Comparison of ENCODE assay signal across 2 worm cellular contexts in genomic region chrIV:3227549-3228139, ce11.
TF ChIP-seq lines count a peak whose summit lies in the region.

No protein-coding gene starts in this region.

TF ChIP-seq in whole organism, L4 larva, 104 proteins besides CTCF, POLR2A, EP300 and RAD21 (continued from another document and continues in another):
- TF ChIP-seq ctbp-1 (GFP tag; IDR thresholded peaks at IDR 0.05; lab: Robert Waterston, UW) (no peak), arid-1 (GFP tag; conservative IDR thresholded peaks at IDR 0.05; lab: Robert Waterston, UW) (no peak), T20F7.1 (GFP tag; optimal IDR thresholded peaks at IDR 0.05; lab: Kevin White, UChicago) (no peak), daf-19 (GFP tag; conservative IDR thresholded peaks at IDR 0.05; lab: Robert Waterston, UW) (no peak), ceh-44 (GFP tag; IDR thresholded peaks at IDR 0.05; lab: Robert Waterston, UW) (no peak), lin-1 (GFP tag; IDR thresholded peaks at IDR 0.05; lab: Robert Waterston, UW) (peak; percentile 38; the same call in 1 of the 2 replicates), unc-39 (tag; optimal IDR thresholded peaks at IDR 0.05; lab: Kevin White, UChicago) (no peak), lsy-2 (tag; optimal IDR thresholded peaks at IDR 0.05; lab: Kevin White, UChicago) (peak in 1 of 2 experiments; percentile 76), aly-2 (tag; optimal IDR thresholded peaks at IDR 0.05; lab: Kevin White, UChicago) (no peak), rbr-2 (tag; optimal IDR thresholded peaks at IDR 0.05; lab: Kevin White, UChicago) (peak; percentile 55), F44E2.7 (GFP tag; IDR thresholded peaks at IDR 0.05; lab: Robert Waterston, UW) (no peak), dmd-9 (GFP tag; IDR thresholded peaks at IDR 0.05; lab: Robert Waterston, UW) (no peak), lim-7 (GFP tag; IDR thresholded peaks at IDR 0.05; lab: Robert Waterston, UW) (no peak), F26F4.8 (GFP tag; conservative IDR thresholded peaks at IDR 0.05; lab: Robert Waterston, UW) (no peak), F10B5.3 (tag; optimal IDR thresholded peaks at IDR 0.05; lab: Kevin White, UChicago) (no peak), hlh-11 (tag; optimal IDR thresholded peaks at IDR 0.05; lab: Kevin White, UChicago) (peak; percentile 96), T26A8.4 (GFP tag; IDR thresholded peaks at IDR 0.05; lab: Robert Waterston, UW) (no peak), daf-12 (tag; optimal IDR thresholded peaks at IDR 0.05; lab: Kevin White, UChicago) (no peak), nhr-10 (tag; optimal IDR thresholded peaks at IDR 0.05; lab: Kevin White, UChicago) (peak; percentile 5), egl-43 (GFP tag; IDR thresholded peaks at IDR 0.05; lab: Robert Waterston, UW) (no peak), ceh-32 (tag; optimal IDR thresholded peaks at IDR 0.05; lab: Kevin White, UChicago; ENCODE audit: poor library complexity) (no peak), dpl-1 (GFP tag; optimal IDR thresholded peaks at IDR 0.05; lab: Kevin White, UChicago) (peak; percentile 39), sdz-12 (GFP tag; optimal IDR thresholded peaks at IDR 0.05; lab: Kevin White, UChicago) (no peak), daf-16 (GFP tag; optimal IDR thresholded peaks at IDR 0.05; lab: Kevin White, UChicago) (peak in 1 of 2 experiments; percentile 62), daf-16 (tag; optimal IDR thresholded peaks at IDR 0.05; lab: Kevin White, UChicago) (peak; percentile 92), saeg-2 (GFP tag; IDR thresholded peaks at IDR 0.05; lab: Robert Waterston, UW) (no peak), fos-1 (tag; optimal IDR thresholded peaks at IDR 0.05; lab: Kevin White, UChicago) (no peak), duxl-1 (tag; optimal IDR thresholded peaks at IDR 0.05; lab: Kevin White, UChicago; ENCODE audit: poor library complexity) (no peak), nhr-28 (tag; optimal IDR thresholded peaks at IDR 0.05; lab: Kevin White, UChicago) (peak; percentile 99), pha-4 (GFP tag; IDR thresholded peaks at IDR 0.05; lab: Robert Waterston, UW) (no peak; the same call in 1 of the 2 replicates), pha-4 (tag; optimal IDR thresholded peaks at IDR 0.05; lab: Kevin White, UChicago) (peak; percentile 84), ZK337.2 (GFP tag; IDR thresholded peaks at IDR 0.05; lab: Robert Waterston, UW) (no peak), aha-1 (tag; lab: Kevin White, UChicago) (peak; percentile 72), unc-62 (GFP tag; optimal IDR thresholded peaks at IDR 0.05 in 1 of 2; lab: Kevin White, UChicago) (peak; percentile 30 to 99), unc-62 (tag; optimal IDR thresholded peaks at IDR 0.05; lab: Kevin White, UChicago) (no peak), tag-97 (GFP tag; IDR thresholded peaks at IDR 0.05; lab: Robert Waterston, UW) (no peak), nhr-76 (tag; optimal IDR thresholded peaks at IDR 0.05; lab: Kevin White, UChicago) (no peak), zag-1 (tag; optimal IDR thresholded peaks at IDR 0.05; lab: Kevin White, UChicago) (no peak), ceh-82 (tag; optimal IDR thresholded peaks at IDR 0.05; lab: Kevin White, UChicago) (no peak), Y48G9A.11 (GFP tag; IDR thresholded peaks at IDR 0.05; lab: Robert Waterston, UW) (no peak), hmg-1.1 (GFP tag; IDR thresholded peaks at IDR 0.05; lab: Robert Waterston, UW) (0 out of 2 replicates have a peak, but pooled peaks have one; percentile 40), lin-38 (GFP tag; IDR thresholded peaks at IDR 0.05; lab: Robert Waterston, UW) (peak; percentile 40), spr-1 (tag; optimal IDR thresholded peaks at IDR 0.05; lab: Kevin White, UChicago) (peak; percentile 37), fkh-10 (GFP tag; optimal IDR thresholded peaks at IDR 0.05; lab: Kevin White, UChicago) (no peak), pqm-1 (tag; optimal IDR thresholded peaks at IDR 0.05; lab: Kevin White, UChicago) (peak; percentile 97), hlh-30 (tag; optimal IDR thresholded peaks at IDR 0.05; lab: Kevin White, UChicago; ENCODE audit: insufficient read depth) (peak; percentile 75), nhr-42 (GFP tag; IDR thresholded peaks at IDR 0.05; lab: Robert Waterston, UW) (no peak), mdl-1 (tag; optimal IDR thresholded peaks at IDR 0.05; lab: Kevin White, UChicago) (peak in 1 of 2 experiments; percentile 81), nhr-111 (GFP tag; optimal IDR thresholded peaks at IDR 0.05; lab: Kevin White, UChicago) (no peak), ceh-62 (tag; optimal IDR thresholded peaks at IDR 0.05; lab: Kevin White, UChicago) (no peak), ZK546.5 (tag; optimal IDR thresholded peaks at IDR 0.05; lab: Kevin White, UChicago) (no peak), nhr-6 (tag; optimal IDR thresholded peaks at IDR 0.05; lab: Kevin White, UChicago) (peak; percentile 94), lin-29 (GFP tag; IDR thresholded peaks at IDR 0.05; lab: Robert Waterston, UW) (no peak), tra-1 (GFP tag; IDR thresholded peaks at IDR 0.05; lab: Robert Waterston, UW) (0 out of 2 replicates have a peak, but pooled peaks have one; percentile 28), cey-2 (tag; optimal IDR thresholded peaks at IDR 0.05; lab: Kevin White, UChicago; ENCODE audit: borderline replicate concordance, insufficient read depth) (no peak), dmd-6 (GFP tag; IDR thresholded peaks at IDR 0.05; lab: Robert Waterston, UW) (peak; percentile 89), nhr-25 (tag; optimal IDR thresholded peaks at IDR 0.05; lab: Kevin White, UChicago; ENCODE audit: borderline replicate concordance, insufficient read depth) (peak; percentile 5), snpc-4 (tag; optimal IDR thresholded peaks at IDR 0.05; lab: Kevin White, UChicago) (no peak), zfp-2 (tag; optimal IDR thresholded peaks at IDR 0.05; lab: Kevin White, UChicago) (no peak), vab-7 (GFP tag; IDR thresholded peaks at IDR 0.05; lab: Robert Waterston, UW) (no peak), zip-11 (GFP tag; IDR thresholded peaks at IDR 0.05; lab: Robert Waterston, UW) (no peak), attf-4 (tag; optimal IDR thresholded peaks at IDR 0.05; lab: Kevin White, UChicago) (no peak), php-3 (GFP tag; IDR thresholded peaks at IDR 0.05; lab: Robert Waterston, UW) (peak; percentile 35; the same call in 1 of the 2 replicates), mxl-3 (GFP tag; optimal IDR thresholded peaks at IDR 0.05; lab: Kevin White, UChicago) (peak; percentile 69), ama-1 (optimal IDR thresholded peaks at IDR 0.05; lab: Kevin White, UChicago) (no peak), zip-2 (tag; optimal IDR thresholded peaks at IDR 0.05; lab: Kevin White, UChicago) (no peak)

TF ChIP-seq in whole organism, late embryonic, 69 proteins besides CTCF, POLR2A, EP300 and RAD21 (continued from another document):
- TF ChIP-seq pqm-1 (tag; optimal IDR thresholded peaks at IDR 0.05; lab: Kevin White, UChicago) (peak; percentile 72), pha-2 (tag; optimal IDR thresholded peaks at IDR 0.05; lab: Kevin White, UChicago) (peak; percentile 61), sox-2 (GFP tag; IDR thresholded peaks at IDR 0.05; lab: Robert Waterston, UW) (no peak), C38D4.7 (GFP tag; optimal IDR thresholded peaks at IDR 0.05; lab: Kevin White, UChicago) (no peak), sdc-2 (tag; optimal IDR thresholded peaks at IDR 0.05; lab: Kevin White, UChicago) (peak; percentile 43)
